Fruit fly (Drosophila melanogaster) whole organism: ENCODE data around the gene pico.

Source experiments
- Dll ChIP-seq: fragments of >200 bp; optimal IDR thresholded peaks from 2 replicates; lab custom pipeline; 2017
- EcR ChIP-seq, 2 experiments: fragments of >200 bp; optimal IDR thresholded peaks; 2 replicates each; lab custom pipeline; 2017; ENCODE audit warnings: missing biosample characterization in 2 of 2, missing genetic modification characterization in 2 of 2, missing genetic modification reagents in 2 of 2
- usp ChIP-seq: fragments of >200 bp; optimal IDR thresholded peaks from 2 replicates; lab custom pipeline; 2017; ENCODE audit warnings: missing biosample characterization, missing genetic modification characterization, mixed read lengths

dm6 chrX:19827762-19828161 is 24.1 kb downstream of the pico start:
- TF ChIP-seq Dll (lab: Kevin White, UChicago), result no peak
- TF ChIP-seq usp (GFP tag; lab: Kevin White, UChicago), result no peak
- no peak for TF ChIP-seq EcR (GFP tag; optimal IDR thresholded peaks at IDR 0.05; lab: Kevin White, UChicago)
